Worm (Caenorhabditis elegans) whole organism, L4/young adult: ENCODE data around the gene F10C1.9.

Source experiments
- W03F9.2 ChIP-seq: fragments of 150-350 bp; optimal IDR thresholded peaks from 2 replicates; lab custom pipeline; 2014; ENCODE audit warnings: missing biosample characterization, missing genetic modification characterization
- him-1 ChIP-seq: sonication (generic microtip); optimal IDR thresholded peaks from 2 replicates; lab custom pipeline; 2016; ENCODE audit warnings: missing genotype, missing genetic modification reagents, missing genetic modification characterization, missing compliant biosample characterization

- TF ChIP-seq W03F9.2 (no peak), him-1 (tag; lab: Kevin White, UChicago) (no peak)
Observed at ce11 chrII:5719848-5720247, 25.2 kb downstream of the F10C1.9 start, which contains the start of gene damt-1.
